Fruit fly (Drosophila melanogaster): ENCODE data around the gene CG6999.
A peak's percentile ranks its signal among the peaks of the same experiment; 100 is the strongest.

The CG6999 gene

DNA sequence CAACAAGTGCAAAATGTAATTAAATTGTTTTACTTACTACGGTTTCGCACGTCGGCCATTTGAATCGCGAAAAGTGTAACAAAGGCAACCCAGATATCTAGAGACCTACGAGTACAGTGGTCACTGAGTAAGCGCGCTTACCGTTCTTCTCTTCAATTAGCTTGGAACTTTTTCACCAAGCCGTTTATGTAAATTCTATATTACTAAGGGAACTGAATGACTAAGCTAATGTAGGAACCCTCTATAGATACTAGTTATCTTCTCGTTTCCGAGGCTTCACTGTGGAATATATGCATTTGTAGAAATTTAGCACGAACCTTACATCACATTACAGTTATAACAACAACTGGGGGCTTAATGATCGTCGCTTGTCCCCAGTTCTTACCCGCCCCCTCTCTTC is 41.2 kb upstream of the CG6999 start (continued):
- TF ChIP-seq Eip75B (GFP tag; optimal IDR thresholded peaks at IDR 0.05) (peak; percentile 27), achi (GFP tag; optimal IDR thresholded peaks at IDR 0.05) (peak; percentile 58), fkh (GFP tag; optimal IDR thresholded peaks at IDR 0.05) (no peak), Ets96B (tag; optimal IDR thresholded peaks at IDR 0.05) (peak; percentile 66), CG9139 (GFP tag; optimal IDR thresholded peaks at IDR 0.05) (no peak), Sox14 (GFP tag; optimal IDR thresholded peaks at IDR 0.05) (peak; percentile 66), CG10669 (GFP tag; optimal IDR thresholded peaks at IDR 0.05) (peak; percentile 63), CG6854 (GFP tag; optimal IDR thresholded peaks at IDR 0.05) (no peak), salr (GFP tag; optimal IDR thresholded peaks at IDR 0.05) (peak in 1 of 2 experiments; percentile 50), CG6163 (GFP tag; IDR thresholded peaks at IDR 0.05) (peak; percentile 90), CG3032 (tag; optimal IDR thresholded peaks at IDR 0.05) (peak; percentile 57), Eip78C (GFP tag) (peak; percentile 82), CG8319 (GFP tag; optimal IDR thresholded peaks at IDR 0.05) (no peak), topi (GFP tag; optimal IDR thresholded peaks at IDR 0.05) (peak; percentile 32), dsx (GFP tag; optimal IDR thresholded peaks at IDR 0.05; ENCODE audit: poor library complexity, severe bottlenecking) (peak; percentile 50), esn (GFP tag; optimal IDR thresholded peaks at IDR 0.05) (no peak), Sox102F (GFP tag; optimal IDR thresholded peaks at IDR 0.05) (no peak), ss (GFP tag; optimal IDR thresholded peaks at IDR 0.05) (peak; percentile 16 to 47), Hr4 (GFP tag; optimal IDR thresholded peaks at IDR 0.05) (peak; percentile 69), CG16779 (tag; optimal IDR thresholded peaks at IDR 0.05) (no peak), Gug (GFP tag; IDR thresholded peaks at IDR 0.05) (peak; percentile 75), CG32006 (GFP tag; optimal IDR thresholded peaks at IDR 0.05) (peak; percentile 62), Lpt (GFP tag; optimal IDR thresholded peaks at IDR 0.05) (peak; percentile 45), Met (GFP tag; optimal IDR thresholded peaks at IDR 0.05) (peak; percentile 44), CG10631 (GFP tag; optimal IDR thresholded peaks at IDR 0.05) (peak; percentile 45), net (GFP tag; optimal IDR thresholded peaks at IDR 0.05) (peak; percentile 46), dac (GFP tag; optimal IDR thresholded peaks at IDR 0.05) (peak; percentile 26), CG11902 (GFP tag; optimal IDR thresholded peaks at IDR 0.05) (peak; percentile 35), CG4318 (GFP tag; optimal IDR thresholded peaks at IDR 0.05) (peak; percentile 57), spab (GFP tag; optimal IDR thresholded peaks at IDR 0.05) (no peak)

DNA sequence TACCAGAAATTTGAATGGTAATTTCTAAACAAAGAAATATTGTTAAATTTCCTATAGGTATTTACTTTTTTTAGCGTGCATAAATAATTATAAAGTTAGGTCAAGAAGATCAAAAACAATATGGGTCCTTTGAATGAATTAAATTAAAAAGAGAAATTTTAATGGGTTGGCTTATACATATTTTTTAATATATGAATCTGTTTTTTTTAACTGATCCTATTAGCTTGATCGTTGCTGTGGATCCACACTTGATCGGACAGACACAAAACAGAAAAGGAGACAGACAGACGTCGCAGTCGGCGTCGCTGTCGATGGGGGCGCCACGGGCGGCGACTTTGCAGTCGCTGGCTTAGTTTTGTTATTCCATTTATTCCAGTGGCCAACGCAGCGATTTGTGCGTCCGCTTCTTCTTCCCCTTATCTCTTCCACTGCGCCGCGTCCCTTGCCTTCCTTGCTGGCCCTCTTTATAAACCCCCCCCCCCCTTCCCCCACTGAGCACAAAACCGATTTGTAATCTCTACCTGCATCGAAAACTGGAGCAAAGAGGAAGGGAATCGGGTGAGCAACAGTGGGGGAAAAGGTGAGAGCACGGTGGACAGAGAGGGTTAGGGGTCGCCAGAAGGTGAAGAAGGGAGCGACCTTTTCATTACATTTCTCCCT is 40.3 kb upstream of the CG6999 start:
- peak; percentile 87 for TF ChIP-seq CG32006 (GFP tag; optimal IDR thresholded peaks at IDR 0.05)
- no peak for TF ChIP-seq CG11294 (GFP tag; IDR thresholded peaks at IDR 0.05)
- peak; percentile 40 for TF ChIP-seq CG11762 (GFP tag; optimal IDR thresholded peaks at IDR 0.05; ENCODE audit: insufficient read depth)
- TF ChIP-seq lz (GFP tag; optimal IDR thresholded peaks at IDR 0.05), result peak; percentile 58
- peak; percentile 74 for TF ChIP-seq Sox14 (GFP tag; optimal IDR thresholded peaks at IDR 0.05)
- TF ChIP-seq Sox15 (GFP tag; optimal IDR thresholded peaks at IDR 0.05), result peak; percentile 34
- TF ChIP-seq eg (GFP tag; IDR thresholded peaks at IDR 0.05), result peak; percentile 80
- TF ChIP-seq Blimp-1 (GFP tag; optimal IDR thresholded peaks at IDR 0.05), result no peak
- TF ChIP-seq CG16779 (tag; optimal IDR thresholded peaks at IDR 0.05), result peak; percentile 65
- TF ChIP-seq esn (GFP tag; optimal IDR thresholded peaks at IDR 0.05), result peak; percentile 63
- TF ChIP-seq Hr38 (GFP tag; optimal IDR thresholded peaks at IDR 0.05), result no peak
- peak; percentile 89 for TF ChIP-seq CG15336 (GFP tag; IDR thresholded peaks at IDR 0.05)
- peak; percentile 27 for TF ChIP-seq cyc (GFP tag; optimal IDR thresholded peaks at IDR 0.05)
- TF ChIP-seq Ets21C (GFP tag; optimal IDR thresholded peaks at IDR 0.05), result no peak
- peak; percentile 78 for TF ChIP-seq OdsH (GFP tag; optimal IDR thresholded peaks at IDR 0.05)
- peak; percentile 45 for TF ChIP-seq CG7368 (GFP tag; optimal IDR thresholded peaks at IDR 0.05)
- TF ChIP-seq Eip75B (GFP tag; optimal IDR thresholded peaks at IDR 0.05), result peak; percentile 76
- TF ChIP-seq pdm3 (GFP tag; optimal IDR thresholded peaks at IDR 0.05), result peak; percentile 85
- peak; percentile 40 for TF ChIP-seq CG6854 (GFP tag; optimal IDR thresholded peaks at IDR 0.05)
- peak; percentile 81 for TF ChIP-seq spab (GFP tag; optimal IDR thresholded peaks at IDR 0.05)
- peak; percentile 17 for TF ChIP-seq CG31627 (GFP tag; optimal IDR thresholded peaks at IDR 0.05)
- TF ChIP-seq Hr4 (GFP tag; optimal IDR thresholded peaks at IDR 0.05), result peak; percentile 80
- peak; percentile 87 for TF ChIP-seq dsx (GFP tag; optimal IDR thresholded peaks at IDR 0.05; ENCODE audit: poor library complexity, severe bottlenecking)
- TF ChIP-seq salr (GFP tag; optimal IDR thresholded peaks at IDR 0.05), result peak in 1 of 2 experiments; percentile 88
- no peak for TF ChIP-seq vri (GFP tag; optimal IDR thresholded peaks at IDR 0.05)
- peak; percentile 44 for TF ChIP-seq dac (GFP tag; optimal IDR thresholded peaks at IDR 0.05)
- peak; percentile 92 for TF ChIP-seq CG3032 (tag; optimal IDR thresholded peaks at IDR 0.05)
- peak; percentile 77 for TF ChIP-seq acj6 (GFP tag; optimal IDR thresholded peaks at IDR 0.05)
- TF ChIP-seq fd85E (GFP tag; optimal IDR thresholded peaks at IDR 0.05), result peak; percentile 18
- TF ChIP-seq CG34406 (GFP tag; optimal IDR thresholded peaks at IDR 0.05), result peak; percentile 76
- TF ChIP-seq CG8319 (GFP tag; optimal IDR thresholded peaks at IDR 0.05), result peak; percentile 42
- TF ChIP-seq CG4318 (GFP tag; optimal IDR thresholded peaks at IDR 0.05), result peak; percentile 74

Measured in whole organism, prepupa.